Fruit fly (Drosophila melanogaster) whole organism, embryonic: Measurements from ENCODE around the gene CG31468.

Experiments
- B-H1 ChIP-seq: fragments of 200-800 bp; sonication (Bioruptor generic); IDR thresholded peaks from 3 replicates; pipeline ENCODE4 v1.3.6; 2022; ENCODE audit warnings: missing biosample characterization, missing genetic modification characterization
- BtbVII ChIP-seq: fragments of 200-800 bp; sonication (Bioruptor generic); optimal IDR thresholded peaks from 3 replicates; lab custom pipeline; 2017; ENCODE audit warnings: missing biosample characterization, mild to moderate bottlenecking, missing genetic modification characterization
- CG1024 ChIP-seq: fragments of 200-800 bp; sonication (Bioruptor generic); IDR thresholded peaks from 2 replicates; pipeline ENCODE4 v1.3.6; 2022; ENCODE audit warnings: missing biosample characterization, missing genetic modification characterization
- CG10274 ChIP-seq: fragments of 200-800 bp; sonication (Bioruptor generic); optimal IDR thresholded peaks from 3 replicates; lab custom pipeline; 2017; ENCODE audit warnings: missing biosample characterization, mild to moderate bottlenecking, missing genetic modification characterization
- CG11093 ChIP-seq: fragments of 200-800 bp; sonication (Bioruptor generic); IDR thresholded peaks from 3 replicates; pipeline ENCODE4 v1.3.6; 2022; ENCODE audit warnings: missing biosample characterization, missing genetic modification characterization
- CG11560 ChIP-seq: fragments of 200-800 bp; sonication (Bioruptor generic); IDR thresholded peaks from 3 replicates; pipeline ENCODE4 v1.3.6; 2022; ENCODE audit warnings: missing biosample characterization, missing genetic modification characterization
- CG11696 ChIP-seq: fragments of 200-800 bp; sonication (Bioruptor generic); IDR thresholded peaks from 2 replicates; pipeline ENCODE4 v1.3.6; 2022; ENCODE audit warnings: missing biosample characterization, missing genetic modification characterization
- CG12299 ChIP-seq: fragments of 200-800 bp; sonication (Bioruptor generic); optimal IDR thresholded peaks from 2 replicates; lab custom pipeline; 2018; ENCODE audit warnings: missing biosample characterization, mild to moderate bottlenecking, missing genetic modification characterization
- CG14441 ChIP-seq: fragments of 200-800 bp; sonication (Bioruptor generic); IDR thresholded peaks from 2 replicates; pipeline ENCODE4 v1.3.6; 2022; ENCODE audit warnings: missing biosample characterization, missing genetic modification characterization
- CG1647 ChIP-seq: fragments of 200-800 bp; sonication (Bioruptor generic); optimal IDR thresholded peaks from 3 replicates; lab custom pipeline; 2016; ENCODE audit warnings: missing biosample characterization, missing genetic modification characterization
- CG16779 ChIP-seq: fragments of 200-800 bp; sonication (Bioruptor generic); IDR thresholded peaks from 2 replicates; pipeline ENCODE4 v1.3.6; 2022; ENCODE audit warnings: missing biosample characterization, missing genetic modification characterization
- CG31365 ChIP-seq: fragments of 200-800 bp; sonication (Bioruptor generic); optimal IDR thresholded peaks from 2 replicates; lab custom pipeline; 2018; ENCODE audit warnings: missing biosample characterization, mild to moderate bottlenecking, missing genetic modification characterization
- CG3847 ChIP-seq: fragments of 200-800 bp; sonication (Bioruptor generic); IDR thresholded peaks from 2 replicates; pipeline ENCODE4 v1.3.6; 2022; ENCODE audit warnings: missing biosample characterization, missing genetic modification characterization
- CG3995 ChIP-seq: fragments of 200-800 bp; sonication (Bioruptor generic); optimal IDR thresholded peaks from 3 replicates; lab custom pipeline; 2016; ENCODE audit warnings: missing biosample characterization, missing genetic modification characterization
- CG4404 ChIP-seq: fragments of 200-800 bp; sonication (Bioruptor generic); IDR thresholded peaks from 2 replicates; pipeline ENCODE4 v1.3.6; 2022; ENCODE audit warnings: missing biosample characterization, missing genetic modification characterization
- CG5245 ChIP-seq: fragments of 200-800 bp; sonication (Bioruptor generic); optimal IDR thresholded peaks from 3 replicates; lab custom pipeline; 2016; ENCODE audit warnings: missing biosample characterization, missing genetic modification characterization
- CG5953 ChIP-seq: fragments of 200-800 bp; sonication (Bioruptor generic); IDR thresholded peaks from 2 replicates; pipeline ENCODE4 v1.3.6; 2022; ENCODE audit warnings: missing biosample characterization, missing genetic modification characterization
- CG6791 ChIP-seq: fragments of 200-800 bp; sonication (Bioruptor generic); IDR thresholded peaks from 3 replicates; pipeline ENCODE4 v1.3.6; 2022; ENCODE audit warnings: missing biosample characterization, missing genetic modification characterization; ENCODE audit not compliant: partially characterized antibody
- CG8388 ChIP-seq: fragments of 200-800 bp; sonication (Bioruptor generic); optimal IDR thresholded peaks from 2 replicates; lab custom pipeline; 2019; ENCODE audit warnings: missing biosample characterization, mild to moderate bottlenecking, missing genetic modification characterization, moderate library complexity
- CG9797 ChIP-seq: fragments of 200-800 bp; sonication (Bioruptor generic); optimal IDR thresholded peaks from 3 replicates; lab custom pipeline; 2018; ENCODE audit warnings: missing biosample characterization, mild to moderate bottlenecking, missing genetic modification characterization
- Dref ChIP-seq: fragments of 200-800 bp; sonication (Bioruptor generic); IDR thresholded peaks from 2 replicates; pipeline ENCODE4 v1.3.6; 2022; ENCODE audit warnings: missing biosample characterization, missing genetic modification characterization
- GATAe ChIP-seq: fragments of 200-800 bp; sonication (Bioruptor generic); conservative IDR thresholded peaks from 2 replicates; pipeline ENCODE4 v1.3.6; 2022; ENCODE audit warnings: missing biosample characterization, missing genetic modification characterization
- H15 ChIP-seq: fragments of 200-800 bp; sonication (Bioruptor generic); IDR thresholded peaks from 3 replicates; pipeline ENCODE4 v1.3.6; 2022; ENCODE audit warnings: missing biosample characterization, missing genetic modification characterization
- NC2β ChIP-seq: fragments of 200-800 bp; sonication (Bioruptor generic); optimal IDR thresholded peaks from 2 replicates; lab custom pipeline; 2016; ENCODE audit warnings: missing biosample characterization, missing genetic modification characterization
- Nf-YA ChIP-seq: fragments of 200-800 bp; sonication (Bioruptor generic); IDR thresholded peaks from 2 replicates; pipeline ENCODE4 v1.3.6; 2022; ENCODE audit warnings: missing biosample characterization, missing genetic modification characterization
- NfI ChIP-seq: fragments of 200-800 bp; sonication (Bioruptor generic); optimal IDR thresholded peaks from 3 replicates; lab custom pipeline; 2018; ENCODE audit warnings: missing biosample characterization, mild to moderate bottlenecking, missing genetic modification characterization, moderate library complexity
- Oli ChIP-seq: fragments of 200-800 bp; sonication (Bioruptor generic); optimal IDR thresholded peaks from 2 replicates; lab custom pipeline; 2018; ENCODE audit warnings: missing biosample characterization, mild to moderate bottlenecking, missing genetic modification characterization, moderate library complexity
- Opbp ChIP-seq: fragments of 200-800 bp; sonication (Bioruptor generic); IDR thresholded peaks from 3 replicates; pipeline ENCODE4 v1.3.6; 2022; ENCODE audit warnings: missing biosample characterization, missing genetic modification characterization; ENCODE audit not compliant: partially characterized antibody
- Rx ChIP-seq: fragments of 200-800 bp; sonication (Bioruptor generic); IDR thresholded peaks from 2 replicates; pipeline ENCODE4 v1.3.6; 2022; ENCODE audit warnings: missing biosample characterization, missing genetic modification characterization
- Sox102F ChIP-seq: fragments of 200-800 bp; sonication (Bioruptor generic); optimal IDR thresholded peaks from 2 replicates; lab custom pipeline; 2018; ENCODE audit warnings: missing biosample characterization, mild to moderate bottlenecking, missing genetic modification characterization, moderate library complexity
- al ChIP-seq: fragments of 200-800 bp; sonication (Bioruptor generic); IDR thresholded peaks from 2 replicates; pipeline ENCODE4 v1.3.6; 2022; ENCODE audit warnings: missing biosample characterization, missing genetic modification characterization
- bowl ChIP-seq: fragments of 200-800 bp; sonication (Bioruptor generic); IDR thresholded peaks from 2 replicates; pipeline ENCODE4 v1.3.6; 2022; ENCODE audit warnings: missing biosample characterization, missing genetic modification characterization
- croc ChIP-seq: fragments of 200-800 bp; sonication (Bioruptor generic); conservative IDR thresholded peaks from 3 replicates; pipeline ENCODE4 v1.3.6; 2022; ENCODE audit warnings: missing biosample characterization, missing genetic modification characterization
- dan ChIP-seq: fragments of 200-800 bp; sonication (Bioruptor generic); IDR thresholded peaks from 2 replicates; pipeline ENCODE4 v1.3.6; 2022; ENCODE audit warnings: missing biosample characterization, missing genetic modification characterization
- dati ChIP-seq: fragments of 200-800 bp; sonication (Bioruptor generic); IDR thresholded peaks from 2 replicates; pipeline ENCODE4 v1.3.6; 2022; ENCODE audit warnings: missing biosample characterization, missing genetic modification characterization
- dpn ChIP-seq, 2 experiments: fragments of 200-800 bp; sonication (Bioruptor generic); optimal IDR thresholded peaks; 3 replicates each; lab custom pipeline; 2016; ENCODE audit warnings: missing biosample characterization in 2 of 2, missing genetic modification characterization in 2 of 2
- ems ChIP-seq: fragments of 200-800 bp; sonication (Bioruptor generic); optimal IDR thresholded peaks from 3 replicates; lab custom pipeline; 2016; ENCODE audit warnings: missing biosample characterization, missing genetic modification characterization
- fd102C ChIP-seq: fragments of 200-800 bp; sonication (Bioruptor generic); optimal IDR thresholded peaks from 2 replicates; lab custom pipeline; 2018; ENCODE audit warnings: missing biosample characterization, mild to moderate bottlenecking, missing genetic modification characterization, moderate library complexity
- ftz-f1 ChIP-seq: fragments of 200-800 bp; sonication (Bioruptor generic); optimal IDR thresholded peaks from 2 replicates; lab custom pipeline; 2016; ENCODE audit warnings: missing biosample characterization, missing genetic modification characterization
- fu2 ChIP-seq: fragments of 200-800 bp; sonication (Bioruptor generic); optimal IDR thresholded peaks from 2 replicates; lab custom pipeline; 2016; ENCODE audit warnings: missing biosample characterization, missing genetic modification characterization
- gcm2 ChIP-seq: fragments of 200-800 bp; sonication (Bioruptor generic); optimal IDR thresholded peaks from 2 replicates; lab custom pipeline; 2016; ENCODE audit warnings: missing biosample characterization, missing genetic modification characterization
- klu ChIP-seq: fragments of 200-800 bp; sonication (Bioruptor generic); IDR thresholded peaks from 2 replicates; pipeline ENCODE4 v1.3.6; 2022; ENCODE audit warnings: missing biosample characterization, missing genetic modification characterization
- luna ChIP-seq: fragments of 200-800 bp; sonication (Bioruptor generic); optimal IDR thresholded peaks from 2 replicates; lab custom pipeline; 2016; ENCODE audit warnings: missing biosample characterization, missing genetic modification characterization
- pan ChIP-seq, 4 experiments: fragments of >200 bp in 3 of 4; fragments of 200-800 bp in 1 of 4; sonication (Bioruptor generic) in 1 of 4; optimal IDR thresholded peaks in 3 of 4; IDR thresholded peaks in 1 of 4; 2 replicates each; pipeline versions ENCODE4 v1.3.6 to Lab custom; 2017 to 2022; ENCODE audit warnings: missing biosample characterization in 2 of 4, missing genetic modification characterization in 2 of 4, mixed read lengths in 1 of 4
- pb ChIP-seq: fragments of 200-800 bp; sonication (Bioruptor generic); optimal IDR thresholded peaks from 3 replicates; lab custom pipeline; 2016; ENCODE audit warnings: missing biosample characterization, missing genetic modification characterization
- pum ChIP-seq: fragments of 200-800 bp; sonication (Bioruptor generic); optimal IDR thresholded peaks from 2 replicates; lab custom pipeline; 2016; ENCODE audit warnings: missing biosample characterization, missing genetic modification characterization
- unpg ChIP-seq: fragments of 200-800 bp; sonication (Bioruptor generic); optimal IDR thresholded peaks from 3 replicates; lab custom pipeline; 2018; ENCODE audit warnings: missing biosample characterization, mild to moderate bottlenecking, missing genetic modification characterization, moderate library complexity
- wek ChIP-seq: fragments of 200-800 bp; sonication (Bioruptor generic); optimal IDR thresholded peaks from 3 replicates; lab custom pipeline; 2018; ENCODE audit warnings: missing biosample characterization, mild to moderate bottlenecking, missing genetic modification characterization, moderate library complexity
- zfh1 ChIP-seq: fragments of 200-800 bp; sonication (Bioruptor generic); IDR thresholded peaks from 3 replicates; pipeline ENCODE4 v1.3.6; 2022; ENCODE audit warnings: missing biosample characterization, missing genetic modification characterization

The CG31468 gene

DNA sequence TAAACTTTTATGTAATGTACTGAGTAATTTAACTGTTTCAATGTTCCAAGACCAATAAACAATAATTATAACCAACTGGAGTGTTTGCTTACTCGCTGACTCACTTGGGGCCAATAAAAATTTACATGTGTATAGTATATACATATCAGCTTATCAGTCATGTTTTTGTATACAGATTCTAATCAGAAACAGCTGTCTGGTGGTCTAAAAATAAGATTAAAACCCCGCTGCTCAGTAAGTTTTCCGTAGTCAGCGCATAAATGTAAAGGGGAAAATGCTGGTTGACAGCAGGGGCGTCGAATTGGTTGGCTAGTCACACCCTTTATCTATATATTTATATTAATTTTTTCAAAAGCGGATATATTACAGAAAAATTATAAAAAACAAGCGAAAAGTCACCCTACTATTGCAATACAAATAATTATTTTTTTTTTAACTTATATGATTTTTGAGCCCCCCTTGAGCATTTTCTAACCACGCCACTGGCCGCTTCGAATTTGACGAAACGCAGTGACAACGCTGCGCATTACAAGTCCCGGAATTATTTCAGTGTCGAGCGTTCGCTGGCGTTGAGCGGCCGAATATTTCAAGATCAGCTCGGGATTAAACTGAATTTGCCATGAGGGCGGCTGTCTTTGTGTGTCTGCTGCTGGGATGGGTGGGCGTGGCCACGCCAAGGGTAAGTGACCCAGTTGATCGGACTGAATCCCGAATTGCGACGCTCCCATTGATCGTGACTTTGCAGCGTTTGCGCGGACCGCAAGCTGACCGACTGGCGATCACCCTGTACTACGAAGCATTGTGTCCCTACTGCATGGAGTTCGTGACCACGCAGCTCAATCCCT is 21.6 kb downstream of the CG31468 start, which contains the start of gene GILT2 (continued):
- TF ChIP-seq CG14441 (peak; percentile 93), dati (GFP tag; lab: Robert Waterston, UW) (peak; percentile 79), pum (GFP tag; lab: Kevin White, UChicago) (peak; percentile 39), H15 (GFP tag; lab: Robert Waterston, UW) (peak; percentile 86), Oli (tag; lab: Kevin White, UChicago) (peak; percentile 92), CG16779 (GFP tag; lab: Robert Waterston, UW) (0 out of 2 replicates have a peak, but pooled peaks have one; percentile 32), unpg (GFP tag; lab: Kevin White, UChicago) (peak; percentile 92), CG10274 (GFP tag; lab: Kevin White, UChicago) (peak; percentile 67), CG11696 (GFP tag; lab: Robert Waterston, UW) (peak; percentile 58), klu (peak; percentile 82), CG11093 (GFP tag; lab: Robert Waterston, UW) (peak; percentile 84), zfh1 (GFP tag; lab: Robert Waterston, UW) (peak; percentile 92), CG6791 (GFP tag; lab: Robert Waterston, UW) (no peak), luna (GFP tag; lab: Kevin White, UChicago) (no peak), pan (optimal IDR thresholded peaks at IDR 0.05; lab: Kevin White, UChicago) (no peak), pan (GFP tag; optimal IDR thresholded peaks at IDR 0.05 in 1 of 2, IDR thresholded peaks at IDR 0.05 in 1 of 2) (peak in 1 of 2 experiments; percentile 94), ems (peak; percentile 45), CG31365 (tag; lab: Kevin White, UChicago) (peak; percentile 33), CG5953 (GFP tag; lab: Robert Waterston, UW) (peak; percentile 82), B-H1 (GFP tag; lab: Robert Waterston, UW) (peak; percentile 78), CG1647 (GFP tag; lab: Kevin White, UChicago) (peak; percentile 9), Dref (no peak), CG12299 (tag; lab: Kevin White, UChicago) (peak; percentile 84), Nf-YA (GFP tag; lab: Robert Waterston, UW) (peak; percentile 84), pb (no peak), CG8388 (peak; percentile 89), Opbp (no peak), GATAe (GFP tag; lab: Robert Waterston, UW) (peak; percentile 59), CG4404 (GFP tag; lab: Robert Waterston, UW) (peak; percentile 76), CG11560 (tag; lab: Robert Waterston, UW) (peak; percentile 81), dan (no peak), CG9797 (GFP tag; lab: Kevin White, UChicago) (peak; percentile 11), fd102C (no peak), al (GFP tag; lab: Robert Waterston, UW) (peak; percentile 74), croc (peak; percentile 89), gcm2 (peak; percentile 72), fu2 (GFP tag; lab: Kevin White, UChicago) (peak; percentile 2), CG5245 (GFP tag; lab: Kevin White, UChicago) (peak; percentile 89), CG3847 (GFP tag; lab: Robert Waterston, UW) (peak; percentile 92), bowl (peak; percentile 87), dpn (GFP tag; optimal IDR thresholded peaks at IDR 0.05; lab: Kevin White, UChicago) (peak; percentile 64 to 88), BtbVII (peak; percentile 90), NfI (peak; percentile 90), ftz-f1 (GFP tag; lab: Kevin White, UChicago) (peak; percentile 43), CG3995 (GFP tag; lab: Kevin White, UChicago) (peak; percentile 42), Sox102F (GFP tag; lab: Kevin White, UChicago) (peak; percentile 95), NC2β (GFP tag; lab: Kevin White, UChicago) (peak; percentile 9), CG1024 (peak; percentile 73), wek (no peak), Rx (GFP tag; lab: Robert Waterston, UW) (peak; percentile 77)
